Fruit fly (Drosophila melanogaster) whole organism, adult: ENCODE results near the gene CG9483.

Experiments
- CG11617 ChIP-seq: fragments of 200-800 bp; sonication (Bioruptor generic); optimal IDR thresholded peaks from 2 replicates; lab custom pipeline; 2017; ENCODE audit warnings: mild to moderate bottlenecking, missing biosample characterization, missing genetic modification reagents, missing genetic modification characterization
- CG12768 ChIP-seq: fragments of 200-800 bp; sonication (Bioruptor generic); optimal IDR thresholded peaks from 2 replicates; lab custom pipeline; 2017; ENCODE audit warnings: missing biosample characterization, missing genetic modification characterization, mild to moderate bottlenecking, moderate library complexity, missing genetic modification reagents
- CG14711 ChIP-seq: fragments of 200-800 bp; sonication (Bioruptor generic); optimal IDR thresholded peaks from 2 replicates; lab custom pipeline; 2018; ENCODE audit warnings: missing biosample characterization, mild to moderate bottlenecking, missing genetic modification characterization, moderate library complexity
- CG1620 ChIP-seq: fragments of 200-800 bp; sonication (Bioruptor generic); optimal IDR thresholded peaks from 2 replicates; lab custom pipeline; 2016; ENCODE audit warnings: missing biosample characterization, missing genetic modification characterization
- CG33017 ChIP-seq: fragments of 200-800 bp; sonication (Bioruptor generic); optimal IDR thresholded peaks from 2 replicates; lab custom pipeline; 2018; ENCODE audit warnings: missing biosample characterization, mild to moderate bottlenecking, missing genetic modification characterization, moderate library complexity
- CG5204 ChIP-seq: fragments of 200-800 bp; sonication (Bioruptor generic); optimal IDR thresholded peaks from 2 replicates; lab custom pipeline; 2016; ENCODE audit warnings: missing biosample characterization, missing genetic modification characterization
- CG7045 ChIP-seq: fragments of 200-800 bp; sonication (Bioruptor generic); optimal IDR thresholded peaks from 2 replicates; lab custom pipeline; 2017; ENCODE audit warnings: missing biosample characterization, mild to moderate bottlenecking, missing genetic modification characterization
- CG7101 ChIP-seq: fragments of 200-800 bp; sonication (Bioruptor generic); optimal IDR thresholded peaks from 2 replicates; lab custom pipeline; 2018; ENCODE audit warnings: missing biosample characterization, mild to moderate bottlenecking, missing genetic modification characterization, moderate library complexity
- Clk ChIP-seq: fragments of 200-800 bp; sonication (Bioruptor generic); optimal IDR thresholded peaks from 2 replicates; lab custom pipeline; 2017; ENCODE audit warnings: missing biosample characterization, missing genetic modification characterization
- Crg-1 ChIP-seq: fragments of 200-800 bp; sonication (Bioruptor generic); optimal IDR thresholded peaks from 2 replicates; lab custom pipeline; 2016; ENCODE audit warnings: missing biosample characterization, missing genetic modification characterization
- Hr96 ChIP-seq: fragments of 200-800 bp; sonication (Bioruptor generic); optimal IDR thresholded peaks from 2 replicates; lab custom pipeline; 2016; ENCODE audit warnings: missing biosample characterization, missing genetic modification characterization
- Mnt ChIP-seq: fragments of 200-800 bp; sonication (Bioruptor generic); optimal IDR thresholded peaks from 2 replicates; lab custom pipeline; 2016; ENCODE audit warnings: missing biosample characterization, mild to moderate bottlenecking, missing genetic modification characterization
- bab1 ChIP-seq: fragments of 200-800 bp; sonication (Bioruptor generic); optimal IDR thresholded peaks from 3 replicates; lab custom pipeline; 2019; ENCODE audit warnings: missing biosample characterization, mild to moderate bottlenecking, missing genetic modification characterization, moderate library complexity
- cic ChIP-seq: fragments of 200-800 bp; sonication (Bioruptor generic); optimal IDR thresholded peaks from 2 replicates; lab custom pipeline; 2017; ENCODE audit warnings: missing biosample characterization, mild to moderate bottlenecking, missing genetic modification characterization, moderate library complexity
- cnc ChIP-seq, 2 experiments: fragments of >200 bp; optimal IDR thresholded peaks; 2 replicates each; lab custom pipeline; 2017
- kay ChIP-seq: fragments of 200-800 bp; sonication (Bioruptor generic); peaks from one replicate; lab custom pipeline; 2016; ENCODE audit warnings: missing biosample characterization, missing genetic modification characterization, borderline replicate concordance
- ovo ChIP-seq: fragments of 200-800 bp; sonication (Bioruptor generic); optimal IDR thresholded peaks from 2 replicates; lab custom pipeline; 2016; ENCODE audit warnings: missing biosample characterization, missing genetic modification characterization
- pad ChIP-seq: fragments of 200-800 bp; sonication (Bioruptor generic); optimal IDR thresholded peaks from 3 replicates; lab custom pipeline; 2017; ENCODE audit warnings: missing biosample characterization, missing genetic modification characterization, mild to moderate bottlenecking, moderate library complexity, missing genetic modification reagents
- tj ChIP-seq: fragments of 200-800 bp; sonication (Bioruptor generic); optimal IDR thresholded peaks from 3 replicates; lab custom pipeline; 2017; ENCODE audit warnings: missing biosample characterization, mild to moderate bottlenecking, missing genetic modification characterization, moderate library complexity
- toe ChIP-seq: fragments of 200-800 bp; sonication (Bioruptor generic); optimal IDR thresholded peaks from 2 replicates; lab custom pipeline; 2016; ENCODE audit warnings: missing biosample characterization, missing genetic modification characterization

CG9483 gene

dm6 chr2L:8871677-8872076, 5.1 kb downstream of the CG9483 start:
- TF ChIP-seq kay (GFP tag; lab: Kevin White, UChicago) (no peak), bab1 (GFP tag; lab: Kevin White, UChicago) (no peak), pad (no peak), Hr96 (GFP tag; lab: Kevin White, UChicago) (no peak), Crg-1 (no peak), CG33017 (tag; lab: Kevin White, UChicago) (no peak), cnc (optimal IDR thresholded peaks at IDR 0.05; lab: Kevin White, UChicago) (no peak), CG7045 (no peak), Clk (no peak), ovo (GFP tag; lab: Kevin White, UChicago) (no peak), Mnt (GFP tag; lab: Kevin White, UChicago) (no peak), CG11617 (GFP tag; lab: Kevin White, UChicago) (no peak), toe (no peak), cic (GFP tag; lab: Kevin White, UChicago) (no peak), CG1620 (GFP tag; lab: Kevin White, UChicago) (no peak), CG5204 (GFP tag; lab: Kevin White, UChicago) (no peak), tj (GFP tag; lab: Kevin White, UChicago) (no peak)

dm6 chr2L:8875835-8876234, 9.3 kb downstream of the CG9483 start:
- TF ChIP-seq Hr96 (GFP tag; lab: Kevin White, UChicago), result no peak
- TF ChIP-seq CG1620 (GFP tag; lab: Kevin White, UChicago), result no peak
- no peak for TF ChIP-seq Clk
- no peak for TF ChIP-seq ovo (GFP tag; lab: Kevin White, UChicago)
- no peak for TF ChIP-seq Crg-1
- TF ChIP-seq CG7101, result no peak
- no peak for TF ChIP-seq cic (GFP tag; lab: Kevin White, UChicago)
- no peak for TF ChIP-seq cnc (optimal IDR thresholded peaks at IDR 0.05; lab: Kevin White, UChicago)
- TF ChIP-seq CG12768 (GFP tag; lab: Kevin White, UChicago), result no peak
- TF ChIP-seq pad, result no peak
- no peak for TF ChIP-seq CG7045
- TF ChIP-seq kay (GFP tag; lab: Kevin White, UChicago), result no peak
- no peak for TF ChIP-seq CG14711 (tag; lab: Kevin White, UChicago)
- no peak for TF ChIP-seq toe
- TF ChIP-seq CG11617 (GFP tag; lab: Kevin White, UChicago), result no peak
- TF ChIP-seq bab1 (GFP tag; lab: Kevin White, UChicago), result no peak
- no peak for TF ChIP-seq CG33017 (tag; lab: Kevin White, UChicago)

dm6 chr2L:8879241-8879931, 12.8 kb downstream of the CG9483 start:
- TF ChIP-seq CG33017 (tag; lab: Kevin White, UChicago) (no peak), Hr96 (GFP tag; lab: Kevin White, UChicago) (no peak), tj (GFP tag; lab: Kevin White, UChicago) (no peak), cic (GFP tag; lab: Kevin White, UChicago) (no peak), CG11617 (GFP tag; lab: Kevin White, UChicago) (no peak), Clk (no peak), pad (no peak)

dm6 chr2L:8881095-8881494, 14.5 kb downstream of the CG9483 start:
- no peak for TF ChIP-seq ovo (GFP tag; lab: Kevin White, UChicago)

dm6 chr2L:8884102-8884501, 17.5 kb downstream of the CG9483 start:
- no peak for TF ChIP-seq kay (GFP tag; lab: Kevin White, UChicago)
- TF ChIP-seq CG7101, result no peak
- no peak for TF ChIP-seq CG7045
- no peak for TF ChIP-seq CG11617 (GFP tag; lab: Kevin White, UChicago)
- TF ChIP-seq CG1620 (GFP tag; lab: Kevin White, UChicago), result no peak
- TF ChIP-seq pad, result no peak
- TF ChIP-seq Mnt (GFP tag; lab: Kevin White, UChicago), result no peak
- no peak for TF ChIP-seq CG5204 (GFP tag; lab: Kevin White, UChicago)
- TF ChIP-seq tj (GFP tag; lab: Kevin White, UChicago), result no peak
- no peak for TF ChIP-seq CG14711 (tag; lab: Kevin White, UChicago)
- no peak for TF ChIP-seq cnc (optimal IDR thresholded peaks at IDR 0.05; lab: Kevin White, UChicago)
- no peak for TF ChIP-seq CG33017 (tag; lab: Kevin White, UChicago)
- no peak for TF ChIP-seq toe
- TF ChIP-seq Crg-1, result no peak
- no peak for TF ChIP-seq ovo (GFP tag; lab: Kevin White, UChicago)
- TF ChIP-seq CG12768 (GFP tag; lab: Kevin White, UChicago), result no peak
- TF ChIP-seq cic (GFP tag; lab: Kevin White, UChicago), result no peak
- TF ChIP-seq bab1 (GFP tag; lab: Kevin White, UChicago), result no peak
- TF ChIP-seq Hr96 (GFP tag; lab: Kevin White, UChicago), result no peak

dm6 chr2L:8888210-8888609, 21.6 kb downstream of the CG9483 start:
- TF ChIP-seq ovo (GFP tag; lab: Kevin White, UChicago) (no peak), CG7045 (no peak), pad (no peak), CG5204 (GFP tag; lab: Kevin White, UChicago) (no peak), CG33017 (tag; lab: Kevin White, UChicago) (no peak), Hr96 (GFP tag; lab: Kevin White, UChicago) (no peak), CG1620 (GFP tag; lab: Kevin White, UChicago) (no peak)
